Fruit fly (Drosophila melanogaster) whole organism, embryonic: ENCODE data around the gene CG6094.

Experiments
- Bgb ChIP-seq: fragments of 200-800 bp; sonication (Bioruptor generic); IDR thresholded peaks from 2 replicates; pipeline ENCODE4 v1.3.6; 2022; ENCODE audit warnings: missing biosample characterization, missing genetic modification characterization; ENCODE audit not compliant: partially characterized antibody
- CG13287 ChIP-seq: fragments of 200-800 bp; sonication (Bioruptor generic); IDR thresholded peaks from 2 replicates; pipeline ENCODE4 v1.3.6; 2022; ENCODE audit warnings: missing biosample characterization, missing genetic modification characterization; ENCODE audit not compliant: partially characterized antibody
- CG15479 ChIP-seq: fragments of 200-800 bp; sonication (Bioruptor generic); optimal IDR thresholded peaks from 3 replicates; lab custom pipeline; 2019; ENCODE audit warnings: missing biosample characterization, mild to moderate bottlenecking, missing genetic modification characterization, moderate library complexity
- CG16813 ChIP-seq: fragments of 200-800 bp; sonication (Bioruptor generic); IDR thresholded peaks from 3 replicates; pipeline ENCODE4 v1.3.6; 2022; ENCODE audit warnings: missing biosample characterization, missing genetic modification characterization; ENCODE audit not compliant: partially characterized antibody
- CG30020 ChIP-seq: fragments of 200-800 bp; optimal IDR thresholded peaks from 2 replicates; lab custom pipeline; 2019; ENCODE audit warnings: missing biosample characterization, mild to moderate bottlenecking, missing genetic modification characterization, moderate library complexity
- CG32772 ChIP-seq: fragments of 200-800 bp; sonication (Bioruptor generic); IDR thresholded peaks from 2 replicates; pipeline ENCODE4 v1.3.6; 2022; ENCODE audit warnings: missing biosample characterization, missing genetic modification characterization
- CG42726 ChIP-seq: fragments of 200-800 bp; sonication (Bioruptor generic); IDR thresholded peaks from 2 replicates; pipeline ENCODE4 v1.3.6; 2022; ENCODE audit warnings: missing biosample characterization, missing genetic modification characterization; ENCODE audit not compliant: partially characterized antibody
- CG6791 ChIP-seq: fragments of 200-800 bp; sonication (Bioruptor generic); IDR thresholded peaks from 3 replicates; pipeline ENCODE4 v1.3.6; 2022; ENCODE audit warnings: missing biosample characterization, missing genetic modification characterization; ENCODE audit not compliant: partially characterized antibody
- CG8359 ChIP-seq: fragments of 200-800 bp; sonication (Bioruptor generic); optimal IDR thresholded peaks from 2 replicates; lab custom pipeline; 2017; ENCODE audit warnings: missing biosample characterization, mild to moderate bottlenecking, missing genetic modification characterization, borderline replicate concordance
- Dll ChIP-seq: fragments of 200-800 bp; sonication (Bioruptor generic); IDR thresholded peaks from 4 replicates; pipeline ENCODE4 v1.3.6; 2022; ENCODE audit warnings: missing biosample characterization, missing genetic modification characterization; ENCODE audit not compliant: partially characterized antibody
- Doc3 ChIP-seq: fragments of 200-800 bp; sonication (Bioruptor generic); IDR thresholded peaks from 3 replicates; pipeline ENCODE4 v1.3.6; 2022; ENCODE audit warnings: missing biosample characterization, missing genetic modification characterization; ENCODE audit not compliant: partially characterized antibody
- Dp ChIP-seq: fragments of 200-800 bp; sonication (Bioruptor generic); optimal IDR thresholded peaks from 2 replicates; lab custom pipeline; 2018; ENCODE audit warnings: missing biosample characterization, mild to moderate bottlenecking, missing genetic modification characterization, moderate library complexity
- Dref ChIP-seq: fragments of 200-800 bp; sonication (Bioruptor generic); IDR thresholded peaks from 2 replicates; pipeline ENCODE4 v1.3.6; 2022; ENCODE audit warnings: missing biosample characterization, missing genetic modification characterization
- H2.0 ChIP-seq: fragments of 200-800 bp; sonication (Bioruptor generic); IDR thresholded peaks from 2 replicates; pipeline ENCODE4 v1.3.6; 2022; ENCODE audit warnings: missing biosample characterization, missing genetic modification characterization
- HLH4C ChIP-seq: fragments of 200-800 bp; sonication (Bioruptor generic); IDR thresholded peaks from 3 replicates; pipeline ENCODE4 v1.3.6; 2022; ENCODE audit warnings: missing biosample characterization, missing genetic modification characterization; ENCODE audit not compliant: partially characterized antibody
- Med ChIP-seq: fragments of 200-800 bp; sonication (Bioruptor generic); peaks from one replicate; lab custom pipeline; 2016; ENCODE audit warnings: missing biosample characterization, missing genetic modification characterization, mild to moderate bottlenecking, inconsistent platforms, moderate library complexity
- Opbp ChIP-seq: fragments of 200-800 bp; sonication (Bioruptor generic); IDR thresholded peaks from 3 replicates; pipeline ENCODE4 v1.3.6; 2022; ENCODE audit warnings: missing biosample characterization, missing genetic modification characterization; ENCODE audit not compliant: partially characterized antibody
- Pdp1 ChIP-seq, 2 experiments: fragments of 200-800 bp; sonication (Bioruptor generic); optimal IDR thresholded peaks; 3 replicates each; lab custom pipeline; 2016; ENCODE audit warnings: missing biosample characterization in 2 of 2, missing genetic modification characterization in 2 of 2, mild to moderate bottlenecking in 1 of 2, moderate library complexity in 1 of 2
- Scr ChIP-seq: fragments of 200-800 bp; sonication (Bioruptor generic); IDR thresholded peaks from 2 replicates; pipeline ENCODE4 v1.3.6; 2022; ENCODE audit warnings: missing biosample characterization, missing genetic modification characterization; ENCODE audit not compliant: partially characterized antibody
- amos ChIP-seq: fragments of 200-800 bp; sonication (Bioruptor generic); IDR thresholded peaks from 2 replicates; pipeline ENCODE4 v1.3.6; 2022; ENCODE audit warnings: missing biosample characterization, missing genetic modification characterization; ENCODE audit not compliant: partially characterized antibody
- bbx ChIP-seq: fragments of 200-800 bp; sonication (Bioruptor generic); IDR thresholded peaks from 2 replicates; pipeline ENCODE4 v1.3.6; 2022; ENCODE audit warnings: missing biosample characterization, missing genetic modification characterization; ENCODE audit not compliant: partially characterized antibody
- cato ChIP-seq: fragments of 200-800 bp; sonication (Bioruptor generic); optimal IDR thresholded peaks from 2 replicates; lab custom pipeline; 2016; ENCODE audit warnings: missing biosample characterization, missing genetic modification characterization, borderline replicate concordance
- crp ChIP-seq, 2 experiments: fragments of 200-800 bp; sonication (Bioruptor generic); optimal IDR thresholded peaks; 2 replicates in 1 of 2; 3 replicates in 1 of 2; lab custom pipeline; 2017; ENCODE audit warnings: missing biosample characterization in 2 of 2, missing genetic modification characterization in 2 of 2, mild to moderate bottlenecking in 1 of 2, moderate library complexity in 1 of 2
- fru ChIP-seq: fragments of >200 bp; optimal IDR thresholded peaks from 2 replicates; lab custom pipeline; 2017
- gfzf ChIP-seq: fragments of 200-800 bp; sonication (Bioruptor generic); optimal IDR thresholded peaks from 2 replicates; lab custom pipeline; 2016; ENCODE audit warnings: missing biosample characterization, mild to moderate bottlenecking, missing genetic modification characterization, moderate library complexity
- grau ChIP-seq: fragments of 200-800 bp; optimal IDR thresholded peaks from 3 replicates; lab custom pipeline; 2019; ENCODE audit warnings: missing biosample characterization, mild to moderate bottlenecking, missing genetic modification characterization, moderate library complexity
- ham ChIP-seq: fragments of 200-800 bp; sonication (Bioruptor generic); IDR thresholded peaks from 2 replicates; pipeline ENCODE4 v1.3.6; 2022; ENCODE audit warnings: missing biosample characterization, missing genetic modification characterization
- hbn ChIP-seq: fragments of 200-800 bp; sonication (Bioruptor generic); IDR thresholded peaks from 2 replicates; pipeline ENCODE4 v1.3.6; 2022; ENCODE audit warnings: missing biosample characterization, missing genetic modification characterization; ENCODE audit not compliant: partially characterized antibody
- mld ChIP-seq: fragments of 200-800 bp; sonication (Bioruptor generic); IDR thresholded peaks from 3 replicates; pipeline ENCODE4 v1.3.6; 2022; ENCODE audit warnings: missing biosample characterization, missing genetic modification characterization; ENCODE audit not compliant: partially characterized antibody
- nau ChIP-seq: fragments of 200-800 bp; sonication (Bioruptor generic); optimal IDR thresholded peaks from 3 replicates; lab custom pipeline; 2017; ENCODE audit warnings: missing biosample characterization, mild to moderate bottlenecking, missing genetic modification characterization, missing genetic modification reagents
- nerfin-1 ChIP-seq: fragments of 200-800 bp; sonication (Bioruptor generic); optimal IDR thresholded peaks from 3 replicates; lab custom pipeline; 2019; ENCODE audit warnings: missing biosample characterization, mild to moderate bottlenecking, missing genetic modification characterization, moderate library complexity
- nerfin-2 ChIP-seq: fragments of 200-800 bp; sonication (Bioruptor generic); IDR thresholded peaks from 2 replicates; pipeline ENCODE4 v1.3.6; 2022; ENCODE audit warnings: missing biosample characterization, missing genetic modification characterization; ENCODE audit not compliant: partially characterized antibody
- pzg ChIP-seq: fragments of 200-800 bp; sonication (Bioruptor generic); optimal IDR thresholded peaks from 3 replicates; lab custom pipeline; 2018; ENCODE audit warnings: missing biosample characterization, mild to moderate bottlenecking, missing genetic modification characterization, moderate library complexity
- sens ChIP-seq: fragments of 200-800 bp; sonication (Bioruptor generic); peaks from one replicate; lab custom pipeline; 2016; ENCODE audit warnings: missing biosample characterization, missing genetic modification characterization
- sima ChIP-seq: fragments of 200-800 bp; sonication (Bioruptor generic); optimal IDR thresholded peaks from 2 replicates; lab custom pipeline; 2016; ENCODE audit warnings: missing biosample characterization, missing genetic modification characterization
- tap ChIP-seq: fragments of 200-800 bp; optimal IDR thresholded peaks from 3 replicates; lab custom pipeline; 2019; ENCODE audit warnings: missing biosample characterization, mild to moderate bottlenecking, missing genetic modification characterization, moderate library complexity
- twi ChIP-seq: fragments of 200-800 bp; optimal IDR thresholded peaks from 2 replicates; lab custom pipeline; 2019; ENCODE audit warnings: missing biosample characterization, mild to moderate bottlenecking, missing genetic modification characterization, moderate library complexity
- unc-4 ChIP-seq: fragments of 200-800 bp; sonication (Bioruptor generic); IDR thresholded peaks from 2 replicates; pipeline ENCODE4 v1.3.6; 2022; ENCODE audit warnings: missing biosample characterization, missing genetic modification characterization; ENCODE audit not compliant: partially characterized antibody
- wek ChIP-seq: fragments of 200-800 bp; sonication (Bioruptor generic); optimal IDR thresholded peaks from 3 replicates; lab custom pipeline; 2018; ENCODE audit warnings: missing biosample characterization, mild to moderate bottlenecking, missing genetic modification characterization, moderate library complexity
- zf30C ChIP-seq: fragments of 200-800 bp; sonication (Bioruptor generic); optimal IDR thresholded peaks from 3 replicates; lab custom pipeline; 2018; ENCODE audit warnings: missing biosample characterization, mild to moderate bottlenecking, missing genetic modification characterization

The CG6094 gene

dm6 chr2L:10483073-10483472 lies 23.8 kb upstream of the CG6094 start, which contains the start of gene Grip75 (continued):
- TF ChIP-seq Med (GFP tag; lab: Kevin White, UChicago) = peak; percentile 66
- TF ChIP-seq twi = peak; percentile 32
- TF ChIP-seq Bgb = peak; percentile 61
- no peak for TF ChIP-seq Pdp1 (GFP tag; optimal IDR thresholded peaks at IDR 0.05; lab: Kevin White, UChicago)
- TF ChIP-seq unc-4 = peak; percentile 55; the same call in 1 of the 2 replicates
- peak; percentile 21 for TF ChIP-seq CG30020 (tag; lab: Kevin White, UChicago)
- TF ChIP-seq CG13287 (GFP tag; lab: Robert Waterston, UW) = peak; percentile 74
- TF ChIP-seq sima (GFP tag; lab: Kevin White, UChicago) = no peak
- peak in 1 of 2 experiments; percentile 51 for TF ChIP-seq crp (GFP tag; optimal IDR thresholded peaks at IDR 0.05; lab: Kevin White, UChicago)
- 0 out of 3 replicates have a peak, but pooled peaks have one; percentile 18 for TF ChIP-seq mld (GFP tag; lab: Robert Waterston, UW)
- peak; percentile 95 for TF ChIP-seq Dp (GFP tag; lab: Kevin White, UChicago)
- no peak for TF ChIP-seq fru
- 0 out of 2 replicates have a peak, but pooled peaks have one; percentile 22 for TF ChIP-seq hbn (GFP tag; lab: Robert Waterston, UW)
- TF ChIP-seq cato (GFP tag; lab: Kevin White, UChicago) = no peak
- TF ChIP-seq wek (GFP tag; lab: Kevin White, UChicago) = peak; percentile 99
- peak; percentile 58 for TF ChIP-seq Scr (GFP tag; lab: Robert Waterston, UW)
- TF ChIP-seq ham (GFP tag; lab: Robert Waterston, UW) = no peak
- no peak for TF ChIP-seq tap (tag; lab: Kevin White, UChicago)
- peak; percentile 63; the same call in 3 of the 4 replicates for TF ChIP-seq Dll
- TF ChIP-seq H2.0 (GFP tag; lab: Robert Waterston, UW) = no peak
- TF ChIP-seq grau (tag; lab: Kevin White, UChicago) = no peak
- peak; percentile 66; the same call in 1 of the 2 replicates for TF ChIP-seq nerfin-2 (GFP tag; lab: Robert Waterston, UW)
- peak; percentile 81 for TF ChIP-seq Dref
- no peak for TF ChIP-seq nau (GFP tag; lab: Kevin White, UChicago)
- TF ChIP-seq Opbp (GFP tag; lab: Robert Waterston, UW) = peak; percentile 57; the same call in 2 of the 3 replicates
- peak; percentile 21 for TF ChIP-seq sens (GFP tag; lab: Kevin White, UChicago)
- peak; percentile 75 for TF ChIP-seq CG6791 (GFP tag; lab: Robert Waterston, UW)
- 0 out of 2 replicates have a peak, but pooled peaks have one; percentile 32 for TF ChIP-seq CG42726 (GFP tag; lab: Robert Waterston, UW)
- TF ChIP-seq gfzf (GFP tag; lab: Kevin White, UChicago) = peak; percentile 11
- TF ChIP-seq pzg (GFP tag; lab: Kevin White, UChicago) = peak; percentile 57
- TF ChIP-seq Doc3 (GFP tag; lab: Robert Waterston, UW) = peak; percentile 29; the same call in 1 of the 3 replicates
- no peak for TF ChIP-seq CG32772 (GFP tag; lab: Robert Waterston, UW)
- TF ChIP-seq HLH4C (GFP tag; lab: Robert Waterston, UW) = peak; percentile 32; the same call in 1 of the 3 replicates
- no peak for TF ChIP-seq zf30C (GFP tag; lab: Kevin White, UChicago)
- TF ChIP-seq bbx = peak; percentile 62
- TF ChIP-seq CG16813 = peak; percentile 56; the same call in 2 of the 3 replicates
- peak; percentile 15 for TF ChIP-seq nerfin-1 (tag; lab: Kevin White, UChicago)
- no peak for TF ChIP-seq CG8359 (GFP tag; lab: Kevin White, UChicago)
- TF ChIP-seq CG15479 (GFP tag; lab: Kevin White, UChicago) = peak; percentile 56
- TF ChIP-seq amos (GFP tag; lab: Robert Waterston, UW) = peak; percentile 67
